Worm (Caenorhabditis elegans) whole organism, L4/young adult: Measurements from ENCODE around the gene T06D4.2.

Experiments
- W03F9.2 ChIP-seq: fragments of 150-350 bp; optimal IDR thresholded peaks from 2 replicates; lab custom pipeline; 2014; ENCODE audit warnings: missing biosample characterization, missing genetic modification characterization
- dao-5 ChIP-seq: sonication (generic microtip); optimal IDR thresholded peaks from 2 replicates; lab custom pipeline; 2016; ENCODE audit warnings: missing genotype, missing genetic modification characterization, moderate library complexity, missing compliant biosample characterization
- him-1 ChIP-seq: sonication (generic microtip); optimal IDR thresholded peaks from 2 replicates; lab custom pipeline; 2016; ENCODE audit warnings: missing genotype, missing genetic modification reagents, missing genetic modification characterization, missing compliant biosample characterization

T06D4.2 gene

DNA sequence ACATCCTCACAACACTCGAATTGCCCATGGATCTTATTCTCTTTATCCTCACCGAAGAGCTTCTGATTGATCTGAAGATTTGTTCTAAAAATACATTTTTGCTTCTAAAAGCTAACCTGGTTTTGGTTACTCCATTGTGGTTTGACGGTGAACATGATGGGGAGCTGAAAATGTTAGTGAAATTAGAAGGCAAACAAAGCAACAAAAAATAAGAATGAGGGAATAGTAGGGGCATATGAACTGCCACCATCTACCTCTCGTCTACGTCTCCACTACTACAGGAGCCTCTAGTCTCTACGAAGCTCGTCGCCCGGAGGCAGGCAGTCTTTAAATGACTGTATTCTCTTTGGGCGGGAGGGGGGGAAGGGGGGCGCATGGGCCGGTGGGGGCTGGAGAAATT is at the start of gene T06D4.2:
Gene T06D4.2, minus strand, starts transcription at position 170 of the 400 bp plus-strand sequence.
- TF ChIP-seq W03F9.2 (no peak), dao-5 (tag; lab: Kevin White, UChicago) (no peak), him-1 (tag; lab: Kevin White, UChicago) (no peak)

DNA sequence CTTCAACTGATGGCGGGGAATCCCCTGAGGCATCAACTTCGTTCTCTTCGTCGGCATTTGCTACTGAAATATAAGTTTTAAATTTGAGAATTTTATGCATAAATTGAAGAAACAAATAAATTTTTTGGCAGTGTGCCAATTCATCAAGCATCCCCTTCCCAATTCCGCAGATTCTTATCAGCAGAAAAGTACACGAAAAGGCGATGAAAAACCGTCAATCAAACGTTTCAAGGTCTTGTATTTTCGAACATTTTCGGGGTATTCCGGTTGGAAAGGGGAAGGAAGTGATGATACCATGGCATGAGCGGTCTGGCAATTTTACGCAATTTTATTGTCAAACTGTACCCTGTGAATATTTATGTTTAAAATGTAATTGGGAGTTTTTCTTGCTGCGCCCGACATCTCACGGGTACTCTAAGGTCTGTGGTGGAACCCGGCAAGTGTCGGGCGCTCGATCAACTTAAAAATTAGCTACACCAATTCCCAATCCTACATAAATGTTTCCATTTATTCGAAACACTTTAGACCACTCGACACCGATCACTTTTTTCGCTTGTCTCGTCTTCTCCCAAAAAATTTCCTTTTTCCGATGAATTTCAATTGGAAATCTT is 49.3 kb upstream of the T06D4.2 start:
- TF ChIP-seq W03F9.2 (no peak), dao-5 (tag; lab: Kevin White, UChicago) (no peak), him-1 (tag; lab: Kevin White, UChicago) (no peak)

DNA sequence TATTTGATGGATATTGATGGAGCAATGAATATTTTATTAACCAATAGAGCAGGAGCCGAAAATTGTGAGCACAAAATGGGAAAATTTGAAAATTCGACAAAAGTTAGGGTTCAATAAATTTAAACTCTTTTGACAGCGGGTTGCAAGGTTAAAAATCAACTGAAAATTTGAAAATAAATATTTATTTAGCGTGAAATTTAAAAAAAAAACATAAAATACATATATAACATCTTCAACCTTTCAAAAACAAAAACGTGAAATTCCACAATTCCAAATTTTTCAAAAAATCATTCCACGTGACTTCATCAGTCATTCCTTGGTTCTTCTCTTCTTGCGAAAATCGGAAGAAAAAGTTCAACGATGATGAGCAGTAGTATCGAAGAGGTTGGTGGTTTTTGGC is 43.7 kb upstream of the T06D4.2 start, which contains the start of gene C16C8.18:
Gene C16C8.18, plus strand, starts transcription at position 301 of the 400 bp plus-strand sequence.
- no peak for TF ChIP-seq dao-5 (tag; lab: Kevin White, UChicago)
- no peak for TF ChIP-seq W03F9.2

DNA sequence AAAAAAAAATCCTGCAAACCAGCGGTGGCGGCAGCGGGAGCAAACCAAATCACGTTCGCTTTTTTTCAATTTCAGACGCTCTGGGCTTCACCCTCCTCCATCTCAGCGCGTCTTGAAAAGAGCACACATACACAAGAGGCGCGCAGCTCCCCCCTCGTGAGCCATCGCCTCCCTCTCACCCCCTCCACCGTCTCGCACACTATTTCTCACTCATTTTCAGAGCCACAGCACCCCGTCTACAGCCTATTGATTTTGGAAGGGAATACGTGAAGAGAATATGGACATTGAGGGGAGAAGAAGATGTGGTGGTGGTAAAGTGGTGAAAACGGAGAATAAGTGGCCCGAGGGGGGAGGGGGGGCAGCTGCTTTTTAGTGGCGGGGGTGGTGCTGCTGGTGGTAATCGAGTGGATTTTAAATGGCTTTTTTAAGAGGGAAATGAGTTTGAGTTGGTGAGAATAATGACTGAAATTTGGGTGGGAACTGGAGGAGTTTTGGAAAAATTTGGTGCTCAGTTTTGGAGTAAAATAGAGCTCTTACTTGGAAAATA is 42.5 kb upstream of the T06D4.2 start:
- TF ChIP-seq him-1 (tag; lab: Kevin White, UChicago) (peak; percentile 84), W03F9.2 (no peak), dao-5 (tag; lab: Kevin White, UChicago) (no peak)

DNA sequence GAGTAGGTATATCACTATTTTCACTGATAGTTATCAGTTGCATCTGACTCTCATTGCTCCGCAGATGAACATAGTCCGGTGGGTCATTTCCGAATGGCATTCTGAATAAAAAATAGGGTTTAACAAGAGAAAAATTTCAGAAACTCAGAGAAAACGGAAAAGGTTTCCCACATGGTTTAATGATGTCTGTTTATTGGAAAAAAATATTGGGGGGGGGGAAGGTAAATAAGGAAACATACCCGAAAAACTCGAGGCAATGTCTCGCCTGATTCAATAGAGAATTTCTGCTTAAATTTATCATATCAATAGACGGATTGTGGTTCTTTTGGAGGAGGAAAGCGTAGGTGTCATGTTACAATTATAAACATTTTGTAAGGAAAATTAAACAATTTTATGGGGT is 39.7 kb upstream of the T06D4.2 start, which contains the start of gene nep-11:
Gene nep-11, minus strand, starts transcription at position 101 of the 400 bp plus-strand sequence.
- no peak for TF ChIP-seq W03F9.2
- TF ChIP-seq dao-5 (tag; lab: Kevin White, UChicago): no peak
- TF ChIP-seq him-1 (tag; lab: Kevin White, UChicago): no peak

DNA sequence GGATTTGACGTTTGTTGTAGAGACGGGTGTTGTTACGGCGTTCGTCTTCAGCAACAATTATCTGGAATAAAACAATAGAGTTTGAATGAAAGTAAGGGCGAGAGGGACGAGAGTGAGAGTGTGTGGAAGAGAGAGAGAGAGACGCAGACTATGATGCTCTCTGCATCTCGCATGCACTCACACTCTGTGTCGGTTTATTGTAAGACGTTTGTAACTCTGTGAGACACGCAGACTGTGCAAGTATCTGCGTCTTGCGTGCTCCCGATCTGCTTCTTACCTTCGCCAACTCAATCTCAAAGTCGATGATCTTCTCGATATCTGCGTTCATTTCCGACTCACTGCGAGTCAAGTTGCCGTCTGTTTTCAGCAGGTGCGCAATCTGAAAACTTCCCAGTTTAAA is 37.2 kb upstream of the T06D4.2 start:
- no peak for TF ChIP-seq W03F9.2
- no peak for TF ChIP-seq him-1 (tag; lab: Kevin White, UChicago)
- TF ChIP-seq dao-5 (tag; lab: Kevin White, UChicago): no peak

DNA sequence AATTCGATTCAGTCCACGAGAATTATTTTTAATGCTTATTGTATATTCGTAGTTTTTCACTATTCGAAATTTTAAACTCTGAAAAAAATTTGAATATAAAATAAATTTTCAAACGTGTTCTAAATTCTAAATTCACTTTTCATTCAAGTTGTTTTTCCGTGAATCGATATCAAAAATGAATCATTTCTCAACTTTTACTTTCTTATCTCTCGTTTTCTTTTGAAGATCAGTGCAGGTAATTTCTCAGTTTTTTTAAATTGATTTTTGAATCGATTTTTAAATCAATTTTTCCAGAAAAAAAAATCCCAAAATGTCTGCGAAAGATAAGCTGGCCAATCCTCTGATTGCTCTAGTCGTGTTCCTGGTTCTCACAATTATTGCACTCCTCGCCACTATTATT is 30.8 kb upstream of the T06D4.2 start, which contains the start of gene nep-6:
Gene nep-6, plus strand, starts transcription at position 301 of the 400 bp plus-strand sequence.
- TF ChIP-seq dao-5 (tag; lab: Kevin White, UChicago): no peak
- TF ChIP-seq W03F9.2: no peak
- TF ChIP-seq him-1 (tag; lab: Kevin White, UChicago): no peak

DNA sequence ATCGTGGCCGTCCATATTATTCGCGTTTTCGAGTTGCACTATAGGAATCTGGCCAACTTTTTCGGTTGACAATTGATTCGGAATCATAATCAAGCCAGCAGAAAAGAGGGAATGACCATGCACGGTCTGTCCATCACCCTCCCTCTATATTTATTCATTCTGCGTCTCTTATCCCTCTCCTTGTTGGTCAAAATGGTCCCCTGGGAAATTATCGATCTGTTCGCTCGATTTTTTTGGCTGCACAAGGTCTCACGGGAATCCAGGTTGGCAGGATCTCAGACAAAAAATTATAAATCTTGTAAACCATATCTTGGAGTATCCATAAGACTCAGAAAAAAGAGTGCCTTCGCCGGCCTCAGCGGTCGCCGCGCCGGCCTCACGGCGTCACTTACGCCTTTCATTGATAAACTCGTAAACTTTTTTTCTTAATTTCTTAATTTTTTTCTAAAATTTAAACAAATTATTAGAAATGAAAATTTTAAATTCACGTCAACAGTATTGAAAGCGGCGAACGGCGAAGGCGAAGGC is 28.7 kb upstream of the T06D4.2 start, which contains the start of the genes F18A12.7 and F18A12.2:
Gene F18A12.7, minus strand, starts transcription at position 101 of the 528 bp plus-strand sequence.
Gene F18A12.2, plus strand, starts transcription at position 478 of the 528 bp plus-strand sequence.
- TF ChIP-seq W03F9.2: no peak
- TF ChIP-seq him-1 (tag; lab: Kevin White, UChicago): no peak
- no peak for TF ChIP-seq dao-5 (tag; lab: Kevin White, UChicago)

DNA sequence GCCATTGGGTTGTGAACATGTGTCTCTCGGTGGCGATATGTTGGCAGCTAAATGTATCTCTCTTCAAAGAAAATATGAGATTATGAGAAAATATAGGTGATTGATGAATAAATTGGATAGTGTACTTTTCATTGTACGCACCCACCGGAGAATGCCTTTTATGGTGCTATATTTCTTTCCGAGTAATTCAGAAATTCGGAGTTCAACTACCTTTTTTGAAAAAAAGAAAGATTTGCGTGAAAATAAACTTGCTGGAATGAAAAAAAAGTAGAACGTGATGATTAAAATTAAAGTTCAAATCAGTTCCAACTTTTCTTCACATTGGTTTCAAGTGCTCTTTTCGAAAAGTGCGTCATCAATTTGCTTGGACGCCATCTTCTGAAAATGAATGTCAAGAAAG is 17.8 kb upstream of the T06D4.2 start, which contains the start of gene nep-8:
Gene nep-8, plus strand, starts transcription at position 301 of the 400 bp plus-strand sequence.
- TF ChIP-seq him-1 (tag; lab: Kevin White, UChicago) (no peak), W03F9.2 (no peak), dao-5 (tag; lab: Kevin White, UChicago) (no peak)

DNA sequence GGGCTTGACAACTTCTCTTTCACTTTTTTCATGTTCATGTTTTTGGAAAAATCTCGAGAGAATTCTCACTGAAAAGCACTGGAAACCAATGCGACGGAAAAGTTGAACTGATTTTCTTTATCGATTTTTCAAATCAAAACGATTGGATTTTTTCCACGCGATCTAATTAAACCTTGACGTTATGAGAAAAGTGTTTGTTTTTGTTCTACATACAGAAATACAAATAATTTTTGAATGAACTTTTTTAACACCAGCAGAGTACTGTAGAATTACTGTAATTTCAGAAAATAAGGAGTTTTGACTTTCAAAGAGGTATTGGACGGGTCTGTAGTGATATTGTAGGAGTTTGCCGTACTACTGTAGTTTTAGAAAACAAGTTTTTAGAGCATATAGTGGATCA is 17.1 kb upstream of the T06D4.2 start, which contains the start of gene nep-10:
Gene nep-10, minus strand, starts transcription at position 101 of the 400 bp plus-strand sequence.
- no peak for TF ChIP-seq him-1 (tag; lab: Kevin White, UChicago)

DNA sequence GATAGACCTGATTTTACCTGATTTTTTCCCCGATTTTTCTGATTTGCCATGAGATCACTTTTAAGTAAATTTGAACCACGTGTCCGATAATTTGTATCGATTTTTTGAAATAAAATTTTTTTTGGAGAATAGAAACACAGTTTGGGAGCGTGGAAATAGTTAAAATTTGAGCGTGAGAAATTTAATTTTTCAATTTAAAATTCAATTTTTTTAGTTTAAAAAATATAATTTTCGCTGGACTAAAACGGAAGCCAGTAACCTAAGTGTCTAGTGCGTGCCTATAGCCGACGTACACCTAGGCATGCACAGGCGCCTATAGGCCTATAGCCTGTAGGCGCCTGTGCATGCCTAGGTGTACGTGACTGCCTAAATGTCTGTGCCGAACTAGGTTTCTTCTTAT is 13.5 kb upstream of the T06D4.2 start, which contains the start of gene nep-9:
Gene nep-9, minus strand, starts transcription at position 101 of the 400 bp plus-strand sequence.
- TF ChIP-seq him-1 (tag; lab: Kevin White, UChicago): no peak
- TF ChIP-seq W03F9.2: no peak
- no peak for TF ChIP-seq dao-5 (tag; lab: Kevin White, UChicago)

DNA sequence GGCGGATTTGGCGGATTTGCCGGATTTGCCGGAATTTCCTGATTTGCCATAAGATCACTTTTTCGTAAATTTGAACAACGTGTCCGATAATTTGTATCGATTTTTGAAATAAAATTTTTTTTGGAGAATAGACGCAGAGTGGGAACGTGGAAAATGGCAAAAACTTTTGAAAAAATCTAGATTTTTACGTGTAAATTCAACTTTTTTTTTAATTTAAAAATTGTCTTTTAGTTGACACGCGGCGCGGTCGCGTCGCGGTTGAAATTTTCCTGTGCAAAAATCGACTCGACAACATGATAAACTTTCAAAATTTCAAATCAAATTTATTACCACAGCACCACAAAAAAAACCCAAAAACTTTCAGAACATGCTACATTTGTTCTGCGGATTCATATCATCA is 9.8 kb upstream of the T06D4.2 start, which contains the start of gene nep-20:
Gene nep-20, minus strand, starts transcription at position 101 of the 400 bp plus-strand sequence.
- TF ChIP-seq him-1 (tag; lab: Kevin White, UChicago) (no peak), dao-5 (tag; lab: Kevin White, UChicago) (no peak), W03F9.2 (no peak)

DNA sequence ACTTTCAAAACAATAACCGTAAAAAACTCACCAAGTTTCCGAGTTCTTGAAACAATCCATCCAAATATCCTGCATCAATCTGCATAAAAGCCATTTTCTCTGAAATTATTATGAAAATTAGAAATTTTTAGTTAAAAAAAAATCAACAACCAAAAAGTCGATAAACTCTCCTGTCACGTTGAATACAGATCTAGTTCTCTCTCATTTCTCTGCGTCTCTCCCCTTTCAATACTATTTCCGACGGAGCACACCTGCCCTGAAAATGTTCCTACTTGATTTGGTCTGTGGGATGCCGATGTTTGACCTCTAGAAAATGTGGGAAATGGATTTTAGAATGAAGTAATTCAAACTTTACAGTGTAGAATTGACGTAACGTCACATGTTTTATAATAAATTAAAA is 1.8 kb upstream of the T06D4.2 start, which contains the start of gene T06D4.6:
Gene T06D4.6, minus strand, starts transcription at position 101 of the 400 bp plus-strand sequence.
- TF ChIP-seq him-1 (tag; lab: Kevin White, UChicago) (no peak), W03F9.2 (no peak), dao-5 (tag; lab: Kevin White, UChicago) (no peak)

DNA sequence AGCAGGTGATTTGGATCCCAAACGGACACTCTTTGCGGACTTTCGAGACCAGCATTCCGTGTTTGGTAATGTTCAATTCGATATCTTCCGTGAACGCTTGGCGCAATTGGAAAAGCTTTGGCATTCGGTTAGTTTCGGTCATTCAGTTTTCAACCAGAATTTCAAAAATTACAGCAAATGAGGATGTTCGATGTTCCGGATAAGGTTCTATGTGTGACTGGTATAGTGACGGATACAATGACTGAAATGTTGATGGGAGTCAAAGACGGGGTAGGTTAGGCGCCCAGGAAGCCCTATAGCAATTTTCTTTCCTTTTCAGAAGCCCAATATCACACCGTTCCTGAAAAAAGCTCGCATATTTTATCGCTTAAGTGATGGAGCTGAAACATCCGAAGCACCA is 2.6 kb downstream of the T06D4.2 start:
- TF ChIP-seq him-1 (tag; lab: Kevin White, UChicago) (no peak), W03F9.2 (no peak), dao-5 (tag; lab: Kevin White, UChicago) (no peak)
